Comparison of ENCODE assay signal across 5 worm cellular contexts in genomic region chrII:2859873-2860821, ce11.
TF ChIP-seq lines count a peak whose summit lies in the region.

No protein-coding gene starts in this region.

TF ChIP-seq in whole organism, L1 larva, 84 proteins besides CTCF, POLR2A, EP300 and RAD21:
- no peak for TF ChIP-seq sox-4 (tag; optimal IDR thresholded peaks at IDR 0.05; lab: Kevin White, UChicago)
- TF ChIP-seq blmp-1 (tag; optimal IDR thresholded peaks at IDR 0.05; lab: Kevin White, UChicago) = peak; percentile 92
- TF ChIP-seq vab-15 (tag; optimal IDR thresholded peaks at IDR 0.05; lab: Kevin White, UChicago) = no peak
- no peak for TF ChIP-seq efl-1 (optimal IDR thresholded peaks at IDR 0.05; lab: Kevin White, UChicago)
- peak in 1 of 2 experiments; percentile 92 for TF ChIP-seq efl-1 (GFP tag; optimal IDR thresholded peaks at IDR 0.05 in 1 of 2; lab: Kevin White, UChicago)
- no peak for TF ChIP-seq nhr-237 (tag; optimal IDR thresholded peaks at IDR 0.05; lab: Kevin White, UChicago)
- TF ChIP-seq ces-1 (GFP tag; optimal IDR thresholded peaks at IDR 0.05; lab: Kevin White, UChicago) = no peak
- peak in 1 of 2 experiments; percentile 9 for TF ChIP-seq lsy-2 (tag; optimal IDR thresholded peaks at IDR 0.05; lab: Kevin White, UChicago)
- TF ChIP-seq nhr-85 (tag; lab: Kevin White, UChicago) = peak; percentile 72
- peak; percentile 17 for TF ChIP-seq lin-14 (GFP tag; optimal IDR thresholded peaks at IDR 0.05; lab: Kevin White, UChicago)
- 0 out of 2 replicates have a peak, but pooled peaks have one; percentile 6 for TF ChIP-seq nhr-19 (GFP tag; conservative IDR thresholded peaks at IDR 0.05; lab: Robert Waterston, UW)

TF ChIP-seq in whole organism, L3 larva, 47 proteins besides CTCF, POLR2A, EP300 and RAD21:
- TF ChIP-seq pha-4 (tag; optimal IDR thresholded peaks at IDR 0.05; lab: Kevin White, UChicago) = peak; percentile 24
- TF ChIP-seq nhr-23 (tag; optimal IDR thresholded peaks at IDR 0.05; lab: Kevin White, UChicago) = peak; percentile 43
- TF ChIP-seq daf-12 (tag; optimal IDR thresholded peaks at IDR 0.05; lab: Kevin White, UChicago) = no peak
- TF ChIP-seq nfya-1 (tag; optimal IDR thresholded peaks at IDR 0.05; lab: Kevin White, UChicago; ENCODE audit: insufficient read depth) = peak; percentile 10

TF ChIP-seq in whole organism, early embryonic, 17 proteins besides CTCF, POLR2A, EP300 and RAD21:
- no peak for TF ChIP-seq flt-1 (GFP tag; IDR thresholded peaks at IDR 0.05; lab: Robert Waterston, UW)
- TF ChIP-seq B0310.2 (tag; optimal IDR thresholded peaks at IDR 0.05; lab: Kevin White, UChicago) = no peak
- no peak for TF ChIP-seq ceh-36 (tag; optimal IDR thresholded peaks at IDR 0.05; lab: Kevin White, UChicago)
- no peak for TF ChIP-seq sea-1 (GFP tag; conservative IDR thresholded peaks at IDR 0.05; lab: Robert Waterston, UW)
- TF ChIP-seq hmg-4 (GFP tag; optimal IDR thresholded peaks at IDR 0.05; lab: Kevin White, UChicago) = peak; percentile 35
- TF ChIP-seq hnd-1 (tag; optimal IDR thresholded peaks at IDR 0.05; lab: Kevin White, UChicago) = no peak
- no peak for TF ChIP-seq ets-7 (tag; optimal IDR thresholded peaks at IDR 0.05; lab: Kevin White, UChicago)
- TF ChIP-seq tbx-37 (GFP tag; conservative IDR thresholded peaks at IDR 0.05; lab: Robert Waterston, UW) = no peak
- peak; percentile 64 for TF ChIP-seq pes-1 (GFP tag; IDR thresholded peaks at IDR 0.05; lab: Robert Waterston, UW)
- TF ChIP-seq tbx-11 (GFP tag; IDR thresholded peaks at IDR 0.05; lab: Robert Waterston, UW) = 0 out of 2 replicates have a peak, but pooled peaks have one; percentile 12
- TF ChIP-seq tra-4 (tag; optimal IDR thresholded peaks at IDR 0.05; lab: Kevin White, UChicago) = no peak
- peak; percentile 7 for TF ChIP-seq ceh-13 (GFP tag; optimal IDR thresholded peaks at IDR 0.05; lab: Kevin White, UChicago)
- peak; percentile 40 for TF ChIP-seq aly-1 (tag; optimal IDR thresholded peaks at IDR 0.05; lab: Kevin White, UChicago)
- TF ChIP-seq scrt-1 (GFP tag; IDR thresholded peaks at IDR 0.05; lab: Robert Waterston, UW) = peak; percentile 69
- no peak for TF ChIP-seq ama-1 (optimal IDR thresholded peaks at IDR 0.05; lab: Kevin White, UChicago)
- peak; percentile 1 for TF ChIP-seq hmbx-1 (tag; optimal IDR thresholded peaks at IDR 0.05; lab: Kevin White, UChicago)
- TF ChIP-seq F13C5.2 (tag; optimal IDR thresholded peaks at IDR 0.05; lab: Kevin White, UChicago) = no peak

TF ChIP-seq in whole organism, midembryonic, 9 proteins besides CTCF, POLR2A, EP300 and RAD21:
- peak; percentile 52; the same call in 1 of the 2 replicates for TF ChIP-seq ztf-23 (GFP tag; IDR thresholded peaks at IDR 0.05; lab: Robert Waterston, UW)
- TF ChIP-seq cog-1 (tag; optimal IDR thresholded peaks at IDR 0.05; lab: Kevin White, UChicago) = no peak
- peak; percentile 81 for TF ChIP-seq flt-1 (GFP tag; IDR thresholded peaks at IDR 0.05; lab: Robert Waterston, UW)
- no peak for TF ChIP-seq ztf-29 (GFP tag; IDR thresholded peaks at IDR 0.05; lab: Robert Waterston, UW)
- TF ChIP-seq tab-1 (GFP tag; IDR thresholded peaks at IDR 0.05; lab: Robert Waterston, UW) = peak; percentile 64
- TF ChIP-seq med-1 (GFP tag; optimal IDR thresholded peaks at IDR 0.05; lab: Kevin White, UChicago; ENCODE audit: insufficient read depth) = no peak
TF ChIP-seq in whole organism, midembryonic: peak in this region for 3.

TF ChIP-seq in whole organism, young adult, 124 proteins besides CTCF, POLR2A, EP300 and RAD21 (continues in another document):
- TF ChIP-seq nfya-2 (GFP tag; IDR thresholded peaks at IDR 0.05; lab: Robert Waterston, UW) (no peak), lin-35 (GFP tag; optimal IDR thresholded peaks at IDR 0.05; lab: Kevin White, UChicago) (peak in 1 of 3 experiments; percentile 21), D2030.7 (GFP tag; IDR thresholded peaks at IDR 0.05; lab: Robert Waterston, UW) (peak; percentile 75), F23B12.7 (tag; optimal IDR thresholded peaks at IDR 0.05; lab: Kevin White, UChicago; ENCODE audit: insufficient read depth) (no peak), egl-18 (GFP tag; IDR thresholded peaks at IDR 0.05; lab: Robert Waterston, UW) (no peak), ama-1 (optimal IDR thresholded peaks at IDR 0.05; lab: Kevin White, UChicago) (no peak), ama-1 (GFP tag; optimal IDR thresholded peaks at IDR 0.05; lab: Kevin White, UChicago) (peak in 1 of 2 experiments; percentile 53), sea-2 (GFP tag; IDR thresholded peaks at IDR 0.05; lab: Robert Waterston, UW) (no peak), lsl-1 (GFP tag; optimal IDR thresholded peaks at IDR 0.05; lab: Kevin White, UChicago) (peak; percentile 33), madf-6 (GFP tag; IDR thresholded peaks at IDR 0.05; lab: Robert Waterston, UW) (peak; percentile 40), B0336.3 (GFP tag; IDR thresholded peaks at IDR 0.05; lab: Robert Waterston, UW) (peak; percentile 46; the same call in 1 of the 2 replicates), attf-6 (GFP tag; IDR thresholded peaks at IDR 0.05; lab: Robert Waterston, UW) (no peak), hmg-1.2 (GFP tag; IDR thresholded peaks at IDR 0.05; lab: Robert Waterston, UW) (peak; percentile 68), egrh-3 (GFP tag; IDR thresholded peaks at IDR 0.05; lab: Robert Waterston, UW) (peak; percentile 43; the same call in 1 of the 2 replicates), ceh-100 (GFP tag; IDR thresholded peaks at IDR 0.05; lab: Robert Waterston, UW) (0 out of 2 replicates have a peak, but pooled peaks have one; percentile 35), rec-8 (tag; optimal IDR thresholded peaks at IDR 0.05; lab: Kevin White, UChicago) (peak; percentile 37 to 55), mcd-1 (GFP tag; IDR thresholded peaks at IDR 0.05; lab: Robert Waterston, UW) (peak; percentile 35; the same call in 1 of the 2 replicates), egl-44 (GFP tag; IDR thresholded peaks at IDR 0.05; lab: Robert Waterston, UW) (0 out of 2 replicates have a peak, but pooled peaks have one; percentile 30), ztf-26 (tag; optimal IDR thresholded peaks at IDR 0.05; lab: Kevin White, UChicago) (no peak), ztf-18 (tag; optimal IDR thresholded peaks at IDR 0.05; lab: Kevin White, UChicago) (peak; percentile 59), cebp-1 (GFP tag; IDR thresholded peaks at IDR 0.05; lab: Robert Waterston, UW) (no peak), cebp-1 (tag; optimal IDR thresholded peaks at IDR 0.05; lab: Kevin White, UChicago) (peak; percentile 50), lin-40 (tag; optimal IDR thresholded peaks at IDR 0.05; lab: Kevin White, UChicago) (no peak), aptf-3 (GFP tag; IDR thresholded peaks at IDR 0.05; lab: Robert Waterston, UW) (no peak), nhr-120 (GFP tag; IDR thresholded peaks at IDR 0.05; lab: Robert Waterston, UW) (no peak), snpc-4 (GFP tag; optimal IDR thresholded peaks at IDR 0.05; lab: Kevin White, UChicago) (peak; percentile 41), snpc-4 (tag; optimal IDR thresholded peaks at IDR 0.05; lab: Kevin White, UChicago) (peak in 3 of 4 experiments; percentile 31 to 60 (median 33)), B0019.2 (GFP tag; conservative IDR thresholded peaks at IDR 0.05; lab: Robert Waterston, UW) (no peak), nhr-90 (tag; optimal IDR thresholded peaks at IDR 0.05; lab: Kevin White, UChicago) (peak; percentile 67), lir-1 (GFP tag; conservative IDR thresholded peaks at IDR 0.05; lab: Robert Waterston, UW) (0 out of 2 replicates have a peak, but pooled peaks have one; percentile 17), die-1 (tag; optimal IDR thresholded peaks at IDR 0.05; lab: Kevin White, UChicago) (peak; percentile 69), let-526 (GFP tag; IDR thresholded peaks at IDR 0.05; lab: Robert Waterston, UW) (peak; percentile 73; the same call in 1 of the 2 replicates), madf-10 (tag; optimal IDR thresholded peaks at IDR 0.05; lab: Kevin White, UChicago) (no peak), F33H1.4 (GFP tag; IDR thresholded peaks at IDR 0.05; lab: Robert Waterston, UW) (no peak), tbp1 (GFP tag; optimal IDR thresholded peaks at IDR 0.05; lab: Kevin White, UChicago) (peak; percentile 91), C17E4.6 (GFP tag; IDR thresholded peaks at IDR 0.05; lab: Robert Waterston, UW) (0 out of 2 replicates have a peak, but pooled peaks have one; percentile 12), nfyb-1 (GFP tag; IDR thresholded peaks at IDR 0.05; lab: Robert Waterston, UW) (peak; percentile 67; the same call in 1 of the 2 replicates), ekl-4 (GFP tag; IDR thresholded peaks at IDR 0.05; lab: Robert Waterston, UW) (peak; percentile 35; the same call in 1 of the 2 replicates), Y53G8AR.9 (GFP tag; conservative IDR thresholded peaks at IDR 0.05; lab: Robert Waterston, UW) (no peak), rcor-1 (GFP tag; IDR thresholded peaks at IDR 0.05; lab: Robert Waterston, UW) (peak; percentile 29; the same call in 1 of the 2 replicates), B0261.1 (tag; optimal IDR thresholded peaks at IDR 0.05; lab: Kevin White, UChicago) (peak; percentile 83), ztf-25 (GFP tag; IDR thresholded peaks at IDR 0.05; lab: Robert Waterston, UW) (0 out of 2 replicates have a peak, but pooled peaks have one; percentile 25), pbrm-1 (GFP tag; IDR thresholded peaks at IDR 0.05; lab: Robert Waterston, UW) (peak; percentile 35; the same call in 1 of the 2 replicates), lin-26 (GFP tag; IDR thresholded peaks at IDR 0.05; lab: Robert Waterston, UW) (peak; percentile 76), hmg-20 (GFP tag; IDR thresholded peaks at IDR 0.05; lab: Robert Waterston, UW) (no peak), Y79H2A.3 (GFP tag; conservative IDR thresholded peaks at IDR 0.05; lab: Robert Waterston, UW) (peak; percentile 59; the same call in 1 of the 2 replicates), ceh-79 (tag; optimal IDR thresholded peaks at IDR 0.05; lab: Kevin White, UChicago) (peak; percentile 31), chd-7 (tag; optimal IDR thresholded peaks at IDR 0.05; lab: Kevin White, UChicago) (peak; percentile 19), rpc-1 (optimal IDR thresholded peaks at IDR 0.05; lab: Kevin White, UChicago) (peak; percentile 64), rpc-1 (tag; optimal IDR thresholded peaks at IDR 0.05; lab: Kevin White, UChicago) (peak; percentile 83), fkh-3 (tag; optimal IDR thresholded peaks at IDR 0.05; lab: Kevin White, UChicago) (no peak), zfh-2 (GFP tag; conservative IDR thresholded peaks at IDR 0.05; lab: Robert Waterston, UW) (peak; percentile 62), let-607 (tag; optimal IDR thresholded peaks at IDR 0.05; lab: Kevin White, UChicago) (no peak), cebp-2 (GFP tag; IDR thresholded peaks at IDR 0.05; lab: Robert Waterston, UW) (peak; percentile 83; the same call in 1 of the 2 replicates)

Comparison
In these comparisons a context has a peak if more than half of its experiments do, and no peak if none do; other contexts are left out.
1. Of the 8 proteins assayed by ChIP-seq in both whole organism, young adult and whole organism, L1 larva: peak only in whole organism, young adult: nhr-90 and snpc-4; only in whole organism, L1 larva: none; in both: none; in neither: 3; mixed calls (peak in some experiments, not most) for 3.